Fruit fly (Drosophila melanogaster) whole organism, prepupa: ENCODE measurements around the gene Nepl16.

Experiments used
- Blimp-1 ChIP-seq: fragments of 200-800 bp; sonication (Bioruptor generic); optimal IDR thresholded peaks from 3 replicates; lab custom pipeline; 2017; ENCODE audit warnings: missing biosample characterization, missing genetic modification characterization, mild to moderate bottlenecking, moderate library complexity, missing genetic modification reagents
- CG10631 ChIP-seq: fragments of 200-800 bp; sonication (Bioruptor generic); optimal IDR thresholded peaks from 2 replicates; lab custom pipeline; 2016; ENCODE audit warnings: missing biosample characterization, missing genetic modification characterization
- CG10669 ChIP-seq: fragments of 200-800 bp; sonication (Bioruptor generic); optimal IDR thresholded peaks from 3 replicates; lab custom pipeline; 2018; ENCODE audit warnings: missing biosample characterization, mild to moderate bottlenecking, missing genetic modification characterization, moderate library complexity
- CG11902 ChIP-seq: fragments of 200-800 bp; sonication (Bioruptor generic); optimal IDR thresholded peaks from 3 replicates; lab custom pipeline; 2016; ENCODE audit warnings: missing biosample characterization, missing genetic modification characterization
- CG15336 ChIP-seq: fragments of 200-800 bp; sonication (Bioruptor generic); IDR thresholded peaks from 2 replicates; pipeline ENCODE4 v1.3.6; 2022; ENCODE audit warnings: missing biosample characterization, missing genetic modification characterization
- CG1621 ChIP-seq: fragments of 200-800 bp; sonication (Bioruptor generic); optimal IDR thresholded peaks from 3 replicates; lab custom pipeline; 2018; ENCODE audit warnings: missing biosample characterization, mild to moderate bottlenecking, missing genetic modification characterization
- CG16779 ChIP-seq: fragments of 200-800 bp; sonication (Bioruptor generic); optimal IDR thresholded peaks from 3 replicates; lab custom pipeline; 2017; ENCODE audit warnings: missing biosample characterization, mild to moderate bottlenecking, missing genetic modification characterization
- CG3032 ChIP-seq: fragments of 200-800 bp; optimal IDR thresholded peaks from 2 replicates; lab custom pipeline; 2019; ENCODE audit warnings: missing biosample characterization, mild to moderate bottlenecking, missing genetic modification characterization, moderate library complexity
- CG31627 ChIP-seq: fragments of 200-800 bp; sonication (Bioruptor generic); optimal IDR thresholded peaks from 3 replicates; lab custom pipeline; 2016; ENCODE audit warnings: missing biosample characterization, missing genetic modification characterization
- CG32006 ChIP-seq: fragments of 200-800 bp; sonication (Bioruptor generic); optimal IDR thresholded peaks from 3 replicates; lab custom pipeline; 2017; ENCODE audit warnings: missing biosample characterization, mild to moderate bottlenecking, missing genetic modification characterization
- CG6276 ChIP-seq: fragments of 200-800 bp; sonication (Bioruptor generic); optimal IDR thresholded peaks from 2 replicates; lab custom pipeline; 2017; ENCODE audit warnings: missing biosample characterization, mild to moderate bottlenecking, missing genetic modification characterization
- CG7368 ChIP-seq: fragments of 200-800 bp; sonication (Bioruptor generic); optimal IDR thresholded peaks from 3 replicates; lab custom pipeline; 2016; ENCODE audit warnings: missing biosample characterization, missing genetic modification characterization
- CG8119 ChIP-seq: fragments of 200-800 bp; sonication (Bioruptor generic); IDR thresholded peaks from 3 replicates; pipeline ENCODE4 v1.3.6; 2022; ENCODE audit warnings: missing biosample characterization, missing genetic modification characterization
- CG8319 ChIP-seq: fragments of 200-800 bp; sonication (Bioruptor generic); optimal IDR thresholded peaks from 3 replicates; lab custom pipeline; 2016; ENCODE audit warnings: missing biosample characterization, missing genetic modification characterization
- CG8632 ChIP-seq: fragments of 200-800 bp; sonication (Bioruptor generic); optimal IDR thresholded peaks from 3 replicates; lab custom pipeline; 2016; ENCODE audit warnings: missing biosample characterization, missing genetic modification characterization
- Eip75B ChIP-seq: fragments of 200-800 bp; sonication (Bioruptor generic); optimal IDR thresholded peaks from 3 replicates; lab custom pipeline; 2016; ENCODE audit warnings: missing biosample characterization, missing genetic modification characterization
- Eip93F ChIP-seq: fragments of 200-800 bp; sonication (Bioruptor generic); optimal IDR thresholded peaks from 2 replicates; lab custom pipeline; 2016; ENCODE audit warnings: missing biosample characterization, mild to moderate bottlenecking, missing genetic modification characterization
- Ets21C ChIP-seq: fragments of 200-800 bp; sonication (Bioruptor generic); optimal IDR thresholded peaks from 3 replicates; lab custom pipeline; 2016; ENCODE audit warnings: missing biosample characterization, missing genetic modification characterization
- Gug ChIP-seq: fragments of 200-800 bp; sonication (Bioruptor generic); IDR thresholded peaks from 2 replicates; pipeline ENCODE4 v1.3.6; 2022; ENCODE audit warnings: missing biosample characterization, missing genetic modification characterization
- Hr38 ChIP-seq: sonication (Bioruptor generic); optimal IDR thresholded peaks from 2 replicates; lab custom pipeline; 2016; ENCODE audit warnings: missing biosample characterization, missing genetic modification characterization
- Hr4 ChIP-seq: fragments of 200-800 bp; sonication (Bioruptor generic); optimal IDR thresholded peaks from 3 replicates; lab custom pipeline; 2016; ENCODE audit warnings: missing biosample characterization, missing genetic modification characterization
- Met ChIP-seq: fragments of 200-800 bp; sonication (Bioruptor generic); optimal IDR thresholded peaks from 3 replicates; lab custom pipeline; 2016; ENCODE audit warnings: missing biosample characterization, missing genetic modification characterization
- Smox ChIP-seq: fragments of 200-800 bp; sonication (Bioruptor generic); optimal IDR thresholded peaks from 3 replicates; lab custom pipeline; 2016; ENCODE audit warnings: missing biosample characterization, missing genetic modification characterization
- Sox15 ChIP-seq: fragments of 200-800 bp; sonication (Bioruptor generic); optimal IDR thresholded peaks from 3 replicates; lab custom pipeline; 2016; ENCODE audit warnings: missing biosample characterization, missing genetic modification characterization
- cyc ChIP-seq: fragments of 200-800 bp; sonication (Bioruptor generic); optimal IDR thresholded peaks from 3 replicates; lab custom pipeline; 2016; ENCODE audit warnings: missing biosample characterization, missing genetic modification characterization
- eg ChIP-seq: fragments of 200-800 bp; sonication (Bioruptor generic); IDR thresholded peaks from 3 replicates; pipeline ENCODE4 v1.3.6; 2022; ENCODE audit warnings: missing biosample characterization, missing genetic modification characterization
- esn ChIP-seq: fragments of 200-800 bp; sonication (Bioruptor generic); optimal IDR thresholded peaks from 2 replicates; lab custom pipeline; 2016; ENCODE audit warnings: missing biosample characterization, mild to moderate bottlenecking, missing genetic modification characterization, moderate library complexity
- fd59A ChIP-seq: fragments of 200-800 bp; sonication (Bioruptor generic); optimal IDR thresholded peaks from 2 replicates; lab custom pipeline; 2017; ENCODE audit warnings: missing biosample characterization, mild to moderate bottlenecking, missing genetic modification characterization, missing genetic modification reagents
- fd85E ChIP-seq: fragments of 200-800 bp; sonication (Bioruptor generic); optimal IDR thresholded peaks from 3 replicates; lab custom pipeline; 2016; ENCODE audit warnings: missing biosample characterization, missing genetic modification characterization
- fkh ChIP-seq: fragments of 200-800 bp; sonication (Bioruptor generic); optimal IDR thresholded peaks from 3 replicates; lab custom pipeline; 2017; ENCODE audit warnings: missing biosample characterization, mild to moderate bottlenecking, missing genetic modification characterization, moderate library complexity
- lz ChIP-seq: fragments of 200-800 bp; sonication (Bioruptor generic); optimal IDR thresholded peaks from 3 replicates; lab custom pipeline; 2016; ENCODE audit warnings: missing biosample characterization, missing genetic modification characterization
- net ChIP-seq: fragments of 200-800 bp; sonication (Bioruptor generic); optimal IDR thresholded peaks from 3 replicates; lab custom pipeline; 2016; ENCODE audit warnings: missing biosample characterization, missing genetic modification characterization
- pdm3 ChIP-seq: fragments of 200-800 bp; sonication (Bioruptor generic); optimal IDR thresholded peaks from 3 replicates; lab custom pipeline; 2016; ENCODE audit warnings: missing biosample characterization, missing genetic modification characterization
- salr ChIP-seq, 2 experiments: fragments of 200-800 bp; sonication (Bioruptor generic); optimal IDR thresholded peaks; 3 replicates each; lab custom pipeline; 2016 to 2018; ENCODE audit warnings: missing biosample characterization in 2 of 2, missing genetic modification characterization in 2 of 2, mild to moderate bottlenecking in 1 of 2
- spab ChIP-seq: fragments of 200-800 bp; sonication (Bioruptor generic); optimal IDR thresholded peaks from 2 replicates; lab custom pipeline; 2017; ENCODE audit warnings: missing biosample characterization, mild to moderate bottlenecking, missing genetic modification characterization, missing genetic modification reagents
- svp ChIP-seq: fragments of 200-800 bp; sonication (Bioruptor generic); peaks from one replicate; lab custom pipeline; 2016; ENCODE audit warnings: missing biosample characterization, missing genetic modification characterization
- topi ChIP-seq: fragments of 200-800 bp; sonication (Bioruptor generic); optimal IDR thresholded peaks from 3 replicates; lab custom pipeline; 2016; ENCODE audit warnings: missing biosample characterization, missing genetic modification characterization
- vri ChIP-seq: fragments of 200-800 bp; sonication (Bioruptor generic); optimal IDR thresholded peaks from 3 replicates; lab custom pipeline; 2016; ENCODE audit warnings: missing biosample characterization, mild to moderate bottlenecking, missing genetic modification characterization

The Nepl16 gene

dm6 chr3R:25070871-25071270 is 41.4 kb downstream of the Nepl16 start, which contains the start of gene CG11836:
Gene CG11836 (plus strand): TSS chr3R:25071126.
- peak; percentile 46 for TF ChIP-seq Blimp-1
- TF ChIP-seq Eip75B: no peak

- TF ChIP-seq CG31627 (GFP tag; lab: Kevin White, UChicago) (peak; percentile 85), CG6276 (GFP tag; lab: Kevin White, UChicago) (no peak), CG3032 (tag; lab: Kevin White, UChicago) (peak; percentile 67), lz (GFP tag; lab: Kevin White, UChicago) (peak; percentile 81), spab (GFP tag; lab: Kevin White, UChicago) (no peak), pdm3 (GFP tag; lab: Kevin White, UChicago) (no peak), CG11902 (GFP tag; lab: Kevin White, UChicago) (peak; percentile 32), Gug (GFP tag; lab: Robert Waterston, UW) (no peak), fd85E (GFP tag; lab: Kevin White, UChicago) (no peak), Met (GFP tag; lab: Kevin White, UChicago) (no peak), CG1621 (tag; lab: Kevin White, UChicago) (peak; percentile 73), CG32006 (GFP tag; lab: Kevin White, UChicago) (no peak), CG8632 (peak; percentile 43), CG7368 (no peak), cyc (GFP tag; lab: Kevin White, UChicago) (peak; percentile 79), CG8319 (no peak), fkh (GFP tag; lab: Kevin White, UChicago) (peak; percentile 64), CG15336 (GFP tag; lab: Robert Waterston, UW) (peak; percentile 48; the same call in 1 of the 2 replicates), Sox15 (GFP tag; lab: Kevin White, UChicago) (peak; percentile 42), esn (peak; percentile 77), CG10631 (peak; percentile 72), Hr38 (GFP tag; lab: Kevin White, UChicago) (peak; percentile 10), Ets21C (GFP tag; lab: Kevin White, UChicago) (no peak), CG16779 (tag; lab: Kevin White, UChicago) (no peak), fd59A (GFP tag; lab: Kevin White, UChicago) (no peak)
Observed at dm6 chr3R:25069569-25069968, 42.7 kb downstream of the Nepl16 start, which contains the start of the genes Stt3B and CG11839. Gene Stt3B (minus strand): TSS chr3R:25069637. Gene CG11839 (plus strand): TSS chr3R:25069927.

DNA sequence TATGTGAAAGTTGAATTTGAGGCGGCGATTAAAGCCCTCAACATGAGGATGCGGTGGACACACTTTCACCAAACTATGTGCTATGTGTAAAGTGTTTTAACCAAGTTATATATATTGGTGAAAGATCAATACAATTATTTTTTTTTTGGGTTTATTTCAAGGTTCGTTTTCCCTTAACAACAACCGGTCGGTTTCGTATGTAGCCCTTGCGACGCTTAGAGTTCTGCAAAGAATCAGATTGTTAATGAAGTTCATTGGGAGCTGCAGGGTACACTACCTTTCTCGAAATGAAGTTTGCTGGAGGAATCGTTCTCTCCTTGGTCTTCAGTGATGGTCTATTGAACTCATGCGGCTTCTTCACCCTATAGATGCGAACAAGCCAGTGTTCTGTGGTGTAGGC is 45.5 kb downstream of the Nepl16 start:
- TF ChIP-seq CG7368 (no peak), cyc (GFP tag; lab: Kevin White, UChicago) (no peak), pdm3 (GFP tag; lab: Kevin White, UChicago) (no peak), CG10669 (GFP tag; lab: Kevin White, UChicago) (no peak), CG8119 (no peak), spab (GFP tag; lab: Kevin White, UChicago) (no peak), topi (GFP tag; lab: Kevin White, UChicago) (no peak), Smox (no peak)

DNA sequence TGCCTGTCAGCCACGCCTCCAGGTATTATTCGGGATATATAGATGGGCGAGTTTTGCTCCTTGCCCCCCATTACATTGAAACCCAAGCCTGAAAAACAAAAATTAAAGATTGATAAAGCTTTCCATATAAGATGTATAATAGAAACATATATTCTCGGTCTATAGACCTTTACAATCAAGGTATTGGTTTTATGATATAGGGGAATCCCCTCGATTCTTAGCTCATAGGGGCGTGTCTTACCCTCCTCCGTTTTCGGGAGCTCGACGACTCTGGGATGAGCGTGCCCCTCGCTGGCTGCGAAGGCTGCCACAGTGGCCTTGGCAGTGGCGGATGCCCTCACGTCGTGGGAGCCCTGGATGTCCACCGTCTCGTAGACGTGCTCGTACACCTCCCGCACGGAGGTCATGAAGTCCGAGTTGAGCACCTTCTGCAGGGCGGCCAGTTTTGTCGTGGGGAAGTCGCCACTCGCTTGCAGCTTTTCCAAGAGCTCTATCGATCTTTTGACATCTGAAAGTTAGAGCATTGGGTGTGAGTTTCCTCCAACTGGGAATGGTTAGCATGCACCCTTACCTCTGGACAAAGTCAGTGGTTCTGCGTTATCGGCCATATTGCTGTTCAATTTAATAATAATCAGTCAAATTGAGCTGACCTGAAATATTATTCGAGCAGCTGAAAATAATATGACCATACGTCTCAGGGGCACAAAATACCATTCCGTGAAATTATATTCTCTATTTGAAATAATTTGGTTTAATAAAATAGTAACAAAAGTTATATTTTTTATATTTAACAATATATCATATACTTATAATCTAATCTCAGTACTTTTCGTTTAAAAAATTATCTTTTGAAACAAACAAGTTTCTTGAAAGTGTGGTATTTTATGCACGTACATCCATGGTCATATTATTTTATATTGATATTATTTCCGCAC is 47.1 kb downstream of the Nepl16 start, which contains the start of the genes veli and PQBP1:
TSS of gene veli (minus strand) at position 685 of the 935 bp plus-strand sequence.
TSS of gene PQBP1 (plus strand) at position 885 of the 935 bp plus-strand sequence.
- no peak for TF ChIP-seq topi (GFP tag; lab: Kevin White, UChicago)
- peak; percentile 45 for TF ChIP-seq fkh (GFP tag; lab: Kevin White, UChicago)

DNA sequence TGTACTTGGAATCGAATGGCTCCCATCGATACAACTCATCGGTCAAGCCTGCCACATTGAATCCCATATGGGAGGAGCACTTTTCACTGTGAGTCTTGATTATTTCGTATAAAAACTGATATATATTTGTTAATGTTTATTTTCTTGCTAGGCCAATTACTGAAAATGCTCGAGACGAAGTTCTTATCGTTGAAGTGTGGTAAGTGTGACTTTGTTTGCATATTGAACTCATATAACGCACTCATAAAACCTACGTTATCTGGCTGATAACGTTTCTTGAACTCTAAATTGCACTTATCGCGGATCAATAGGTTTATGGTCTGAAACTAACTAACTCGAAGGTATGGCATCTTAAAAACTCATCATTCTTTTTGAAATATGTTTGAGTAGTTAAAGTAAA is 51.9 kb downstream of the Nepl16 start:
- TF ChIP-seq CG6276 (GFP tag; lab: Kevin White, UChicago) (no peak), salr (GFP tag; optimal IDR thresholded peaks at IDR 0.05; lab: Kevin White, UChicago) (no peak), vri (GFP tag; lab: Kevin White, UChicago) (no peak), Hr4 (GFP tag; lab: Kevin White, UChicago) (no peak), net (GFP tag; lab: Kevin White, UChicago) (no peak), CG8119 (no peak), CG16779 (tag; lab: Kevin White, UChicago) (no peak), topi (GFP tag; lab: Kevin White, UChicago) (no peak), CG32006 (GFP tag; lab: Kevin White, UChicago) (no peak), Sox15 (GFP tag; lab: Kevin White, UChicago) (no peak), svp (GFP tag; lab: Kevin White, UChicago) (no peak), eg (GFP tag; lab: Robert Waterston, UW) (no peak), Eip93F (GFP tag; lab: Kevin White, UChicago) (no peak), Eip75B (no peak), CG3032 (tag; lab: Kevin White, UChicago) (no peak), Met (GFP tag; lab: Kevin White, UChicago) (no peak)
